Worm (Caenorhabditis elegans) whole organism, midembryonic: ENCODE data around the gene ZK105.12.

Experiments used
- cog-1 ChIP-seq: sonication (generic microtip); optimal IDR thresholded peaks from 2 replicates; lab custom pipeline; 2016; ENCODE audit warnings: missing genetic modification characterization, missing compliant biosample characterization
- med-1 ChIP-seq: sonication (generic microtip); optimal IDR thresholded peaks from 2 replicates; lab custom pipeline; 2017; ENCODE audit warnings: missing genetic modification characterization, mild to moderate bottlenecking, missing compliant biosample characterization, antibody characterized with exemption, missing genetic modification reagents; ENCODE audit not compliant: insufficient read depth
- ref-1 ChIP-seq: fragments of 200-800 bp; sonication (Bioruptor generic); conservative IDR thresholded peaks from 2 replicates; pipeline ENCODE4 v1.3.6; 2022; ENCODE audit warnings: missing genetic modification reagents, missing genetic modification characterization, missing compliant biosample characterization
- tab-1 ChIP-seq: fragments of 200-800 bp; sonication (Bioruptor generic); IDR thresholded peaks from 2 replicates; pipeline ENCODE4 v1.3.6; 2022; ENCODE audit warnings: missing genetic modification characterization, missing compliant biosample characterization
- ztf-23 ChIP-seq: fragments of 200-800 bp; sonication (Bioruptor generic); IDR thresholded peaks from 2 replicates; pipeline ENCODE4 v1.3.6; 2022; ENCODE audit warnings: missing genetic modification reagents, missing genetic modification characterization, missing compliant biosample characterization

DNA sequence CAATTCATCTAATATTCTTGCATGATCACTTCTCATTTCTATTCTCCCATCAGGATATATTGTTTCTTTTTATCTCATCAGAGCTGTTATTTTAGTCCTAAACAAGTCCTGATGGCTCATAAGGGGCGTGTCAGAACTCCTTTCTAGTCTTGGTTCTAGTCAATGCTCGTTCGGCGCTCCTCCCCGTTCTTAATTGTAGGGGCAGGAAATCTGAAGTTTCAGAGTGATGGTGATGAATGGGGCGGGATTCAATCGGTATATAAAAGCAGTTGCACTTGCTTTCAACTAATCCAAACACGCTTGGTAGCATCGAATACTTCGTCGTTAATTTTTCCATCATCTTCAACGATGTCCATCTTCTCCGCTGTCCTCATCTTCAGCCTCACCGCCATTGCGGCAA is 43.7 kb downstream of the ZK105.12 start, which contains the start of gene C12D5.4:
- TF ChIP-seq ref-1 (GFP tag; lab: Robert Waterston, UW): no peak
- no peak for TF ChIP-seq ztf-23
- no peak for TF ChIP-seq med-1 (GFP tag; lab: Kevin White, UChicago)
- TF ChIP-seq cog-1 (tag; lab: Kevin White, UChicago): no peak
- no peak for TF ChIP-seq tab-1
